Worm (Caenorhabditis elegans): ENCODE measurements around the gene C29H12.6.

The C29H12.6 gene

DNA sequence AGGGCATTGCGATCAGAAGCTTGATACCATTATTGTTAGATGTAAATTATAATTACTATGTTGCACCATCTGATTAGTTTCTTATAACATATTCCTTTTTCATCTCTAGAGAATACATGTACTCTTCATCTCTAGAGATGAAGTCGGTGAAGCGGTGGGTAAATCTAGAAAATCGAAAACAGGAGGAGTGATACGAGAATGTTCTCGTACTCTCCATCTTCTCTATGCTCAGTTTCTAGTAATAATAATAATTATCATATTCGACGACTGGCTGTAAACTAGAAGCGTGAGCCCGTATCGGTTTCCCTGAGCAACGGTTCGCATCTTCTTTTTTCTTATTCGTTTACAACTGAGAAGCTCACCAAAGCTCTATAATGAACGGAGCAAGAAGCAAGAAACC is 10.3 kb downstream of the C29H12.6 start:
- TF ChIP-seq alr-1 (tag; optimal IDR thresholded peaks at IDR 0.05) (no peak), aly-2 (tag; optimal IDR thresholded peaks at IDR 0.05) (no peak), ztf-11 (tag; optimal IDR thresholded peaks at IDR 0.05) (no peak), nhr-237 (tag; optimal IDR thresholded peaks at IDR 0.05) (no peak), ama-1 (optimal IDR thresholded peaks at IDR 0.05) (no peak), ZK546.5 (tag; optimal IDR thresholded peaks at IDR 0.05) (no peak), ztf-1 (GFP tag; conservative IDR thresholded peaks at IDR 0.05) (no peak), unc-39 (tag; optimal IDR thresholded peaks at IDR 0.05) (no peak), sma-3 (GFP tag; optimal IDR thresholded peaks at IDR 0.05) (no peak), lin-11 (tag; optimal IDR thresholded peaks at IDR 0.05) (no peak), skn-1 (tag; optimal IDR thresholded peaks at IDR 0.05) (no peak), lin-39 (tag; optimal IDR thresholded peaks at IDR 0.05) (no peak), snpc-4 (tag; optimal IDR thresholded peaks at IDR 0.05) (no peak), nhr-10 (tag; optimal IDR thresholded peaks at IDR 0.05) (no peak), mdl-1 (tag; optimal IDR thresholded peaks at IDR 0.05) (no peak), nhr-129 (tag; optimal IDR thresholded peaks at IDR 0.05) (no peak), nhr-11 (tag; optimal IDR thresholded peaks at IDR 0.05) (no peak), R02D3.7 (tag; optimal IDR thresholded peaks at IDR 0.05) (no peak), zag-1 (tag; optimal IDR thresholded peaks at IDR 0.05) (no peak), lsy-2 (tag; optimal IDR thresholded peaks at IDR 0.05) (no peak)

DNA sequence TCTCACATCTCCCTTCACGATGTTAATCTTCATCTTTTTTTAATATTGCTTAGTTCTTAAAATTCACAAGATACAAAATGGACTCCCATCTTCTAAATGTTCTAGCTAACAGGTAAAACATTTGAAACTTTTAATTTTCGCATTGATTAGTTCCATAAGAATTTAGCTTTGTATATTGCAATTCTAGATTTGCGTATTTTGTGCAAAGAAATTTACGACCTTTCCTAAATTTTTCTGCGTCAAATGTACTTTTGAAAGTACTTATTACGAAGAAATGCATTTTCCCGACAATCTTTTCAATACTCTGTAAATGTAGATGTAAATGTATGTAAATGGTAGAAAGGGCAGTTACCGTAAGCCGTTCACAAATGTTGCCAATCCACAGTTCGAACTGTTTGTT is 14.1 kb downstream of the C29H12.6 start:
- TF ChIP-seq unc-39 (tag; optimal IDR thresholded peaks at IDR 0.05) (no peak), egl-27 (tag; optimal IDR thresholded peaks at IDR 0.05) (no peak), nhr-23 (tag; optimal IDR thresholded peaks at IDR 0.05) (no peak), sma-9 (GFP tag; optimal IDR thresholded peaks at IDR 0.05) (no peak), sma-9 (tag; optimal IDR thresholded peaks at IDR 0.05) (no peak), nhr-129 (tag; optimal IDR thresholded peaks at IDR 0.05) (no peak), nhr-6 (tag; optimal IDR thresholded peaks at IDR 0.05) (no peak), nhr-11 (tag; optimal IDR thresholded peaks at IDR 0.05) (no peak), nhr-25 (tag; optimal IDR thresholded peaks at IDR 0.05) (no peak), elt-1 (tag; optimal IDR thresholded peaks at IDR 0.05) (no peak), fos-1 (tag; optimal IDR thresholded peaks at IDR 0.05) (no peak), lin-11 (tag; optimal IDR thresholded peaks at IDR 0.05) (no peak), sem-4 (tag; optimal IDR thresholded peaks at IDR 0.05) (no peak), gmeb-1 (tag; optimal IDR thresholded peaks at IDR 0.05) (no peak), lin-13 (GFP tag; optimal IDR thresholded peaks at IDR 0.05) (no peak), F13H6.1 (tag; optimal IDR thresholded peaks at IDR 0.05) (no peak)

ce11 chrII:6101475-6101874 is 16.6 kb downstream of the C29H12.6 start:
- no peak for TF ChIP-seq elt-1 (tag; optimal IDR thresholded peaks at IDR 0.05)
- no peak for TF ChIP-seq ama-1 (optimal IDR thresholded peaks at IDR 0.05)
- TF ChIP-seq skn-1 (tag; optimal IDR thresholded peaks at IDR 0.05) = no peak
- no peak for TF ChIP-seq Y55F3AM.14 (GFP tag; optimal IDR thresholded peaks at IDR 0.05)
- no peak for TF ChIP-seq nhr-129 (tag; optimal IDR thresholded peaks at IDR 0.05)
- TF ChIP-seq ceh-16 (tag; optimal IDR thresholded peaks at IDR 0.05) = no peak
- no peak for TF ChIP-seq nhr-21 (tag; optimal IDR thresholded peaks at IDR 0.05)
- no peak for TF ChIP-seq nhr-77 (tag; optimal IDR thresholded peaks at IDR 0.05)
- TF ChIP-seq nhr-6 (tag; optimal IDR thresholded peaks at IDR 0.05) = no peak
- no peak for TF ChIP-seq egl-27 (tag; optimal IDR thresholded peaks at IDR 0.05)
- no peak for TF ChIP-seq lsy-2 (tag; optimal IDR thresholded peaks at IDR 0.05)

ce11 chrII:6099500-6099899 is 18.6 kb downstream of the C29H12.6 start, which contains the start of gene rgs-3:
Gene rgs-3, plus strand, starts transcription at chrII:6099800.
- TF ChIP-seq nhr-10 (tag; optimal IDR thresholded peaks at IDR 0.05) = no peak
- TF ChIP-seq R02D3.7 (tag; optimal IDR thresholded peaks at IDR 0.05) = no peak
- TF ChIP-seq ZK546.5 (tag; optimal IDR thresholded peaks at IDR 0.05) = no peak
- no peak for TF ChIP-seq ztf-11 (tag; optimal IDR thresholded peaks at IDR 0.05)
- TF ChIP-seq nhr-237 (tag; optimal IDR thresholded peaks at IDR 0.05) = no peak
- no peak for TF ChIP-seq mdl-1 (tag; optimal IDR thresholded peaks at IDR 0.05)
- no peak for TF ChIP-seq snpc-4 (tag; optimal IDR thresholded peaks at IDR 0.05)
- TF ChIP-seq unc-39 (tag; optimal IDR thresholded peaks at IDR 0.05) = no peak
- TF ChIP-seq mab-5 (tag; optimal IDR thresholded peaks at IDR 0.05) = no peak
- no peak for TF ChIP-seq sma-3 (GFP tag; optimal IDR thresholded peaks at IDR 0.05)
- TF ChIP-seq elt-3 (tag; optimal IDR thresholded peaks at IDR 0.05) = no peak
- no peak for TF ChIP-seq lin-39 (tag; optimal IDR thresholded peaks at IDR 0.05)

All from whole organism, L2 larva.